Fruit fly (Drosophila melanogaster) whole organism, embryonic: ENCODE measurements around the gene CG33203.

Experiments used
- CG10543 ChIP-seq: fragments of 200-800 bp; sonication (Bioruptor generic); optimal IDR thresholded peaks from 3 replicates; lab custom pipeline; 2017; ENCODE audit warnings: missing biosample characterization, mild to moderate bottlenecking, missing genetic modification characterization, moderate library complexity
- CG10565 ChIP-seq: fragments of 200-800 bp; sonication (Bioruptor generic); optimal IDR thresholded peaks from 3 replicates; lab custom pipeline; 2016; ENCODE audit warnings: missing biosample characterization, mild to moderate bottlenecking, missing genetic modification characterization
- CG12659 ChIP-seq: fragments of 200-800 bp; sonication (Bioruptor generic); optimal IDR thresholded peaks from 3 replicates; lab custom pipeline; 2017; ENCODE audit warnings: mild to moderate bottlenecking, missing biosample characterization, missing genetic modification reagents, missing genetic modification characterization
- CG12769 ChIP-seq: fragments of 200-800 bp; sonication (Bioruptor generic); optimal IDR thresholded peaks from 2 replicates; lab custom pipeline; 2019; ENCODE audit warnings: missing biosample characterization, mild to moderate bottlenecking, missing genetic modification characterization, moderate library complexity
- CG1647 ChIP-seq: fragments of 200-800 bp; sonication (Bioruptor generic); optimal IDR thresholded peaks from 3 replicates; lab custom pipeline; 2016; ENCODE audit warnings: missing biosample characterization, missing genetic modification characterization
- CG16815 ChIP-seq: fragments of 200-800 bp; sonication (Bioruptor generic); optimal IDR thresholded peaks from 3 replicates; lab custom pipeline; 2017; ENCODE audit warnings: missing biosample characterization, mild to moderate bottlenecking, missing genetic modification characterization
- CG3065 ChIP-seq: fragments of 200-800 bp; sonication (Bioruptor generic); optimal IDR thresholded peaks from 2 replicates; lab custom pipeline; 2016; ENCODE audit warnings: missing biosample characterization, missing genetic modification characterization
- CG31441 ChIP-seq: fragments of 200-800 bp; sonication (Bioruptor generic); IDR thresholded peaks from 2 replicates; pipeline ENCODE4 v1.3.6; 2022; ENCODE audit warnings: missing biosample characterization, missing genetic modification characterization
- CG32767 ChIP-seq: fragments of 200-800 bp; sonication (Bioruptor generic); IDR thresholded peaks from 2 replicates; pipeline ENCODE4 v1.3.6; 2022; ENCODE audit warnings: missing biosample characterization, missing genetic modification characterization
- CG3281 ChIP-seq: fragments of 200-800 bp; sonication (Bioruptor generic); optimal IDR thresholded peaks from 3 replicates; lab custom pipeline; 2017; ENCODE audit warnings: missing biosample characterization, mild to moderate bottlenecking, missing genetic modification characterization
- CG34224 ChIP-seq: fragments of 200-800 bp; sonication (Bioruptor generic); IDR thresholded peaks from 3 replicates; pipeline ENCODE4 v1.3.6; 2022; ENCODE audit warnings: missing biosample characterization, missing genetic modification characterization; ENCODE audit not compliant: partially characterized antibody
- CG34376 ChIP-seq: fragments of 200-800 bp; sonication (Bioruptor generic); optimal IDR thresholded peaks from 2 replicates; lab custom pipeline; 2018; ENCODE audit warnings: missing biosample characterization, mild to moderate bottlenecking, missing genetic modification characterization
- CG3847 ChIP-seq: fragments of 200-800 bp; sonication (Bioruptor generic); IDR thresholded peaks from 2 replicates; pipeline ENCODE4 v1.3.6; 2022; ENCODE audit warnings: missing biosample characterization, missing genetic modification characterization
- CG4404 ChIP-seq: fragments of 200-800 bp; sonication (Bioruptor generic); IDR thresholded peaks from 2 replicates; pipeline ENCODE4 v1.3.6; 2022; ENCODE audit warnings: missing biosample characterization, missing genetic modification characterization
- CG4707 ChIP-seq: fragments of 200-800 bp; sonication (Bioruptor generic); optimal IDR thresholded peaks from 2 replicates; lab custom pipeline; 2018; ENCODE audit warnings: missing biosample characterization, mild to moderate bottlenecking, missing genetic modification characterization, moderate library complexity
- CG5180 ChIP-seq: fragments of 200-800 bp; sonication (Bioruptor generic); optimal IDR thresholded peaks from 3 replicates; lab custom pipeline; 2017; ENCODE audit warnings: missing biosample characterization, missing genetic modification characterization, mild to moderate bottlenecking, moderate library complexity, missing genetic modification reagents
- CG9609 ChIP-seq: fragments of 200-800 bp; sonication (Bioruptor generic); optimal IDR thresholded peaks from 3 replicates; lab custom pipeline; 2016; ENCODE audit warnings: missing biosample characterization, missing genetic modification characterization
- CrebB ChIP-seq: fragments of 200-800 bp; sonication (Bioruptor generic); optimal IDR thresholded peaks from 3 replicates; lab custom pipeline; 2018; ENCODE audit warnings: missing biosample characterization, mild to moderate bottlenecking, missing genetic modification characterization
- Dbx ChIP-seq: fragments of 200-800 bp; sonication (Bioruptor generic); IDR thresholded peaks from 3 replicates; pipeline ENCODE4 v1.3.6; 2022; ENCODE audit warnings: missing biosample characterization, missing genetic modification characterization
- Deaf1 ChIP-seq: fragments of 200-800 bp; optimal IDR thresholded peaks from 3 replicates; lab custom pipeline; 2019; ENCODE audit warnings: missing biosample characterization, mild to moderate bottlenecking, missing genetic modification characterization, moderate library complexity
- Fer1 ChIP-seq: fragments of 200-800 bp; sonication (Bioruptor generic); optimal IDR thresholded peaks from 2 replicates; lab custom pipeline; 2017; ENCODE audit warnings: missing biosample characterization, mild to moderate bottlenecking, missing genetic modification characterization
- GATAe ChIP-seq: fragments of 200-800 bp; sonication (Bioruptor generic); conservative IDR thresholded peaks from 2 replicates; pipeline ENCODE4 v1.3.6; 2022; ENCODE audit warnings: missing biosample characterization, missing genetic modification characterization
- HLH3B ChIP-seq: fragments of 200-800 bp; sonication (Bioruptor generic); IDR thresholded peaks from 2 replicates; pipeline ENCODE4 v1.3.6; 2022; ENCODE audit warnings: missing biosample characterization, missing genetic modification characterization
- HmgD ChIP-seq: fragments of 200-800 bp; sonication (Bioruptor generic); optimal IDR thresholded peaks from 3 replicates; lab custom pipeline; 2016; ENCODE audit warnings: missing biosample characterization, missing genetic modification characterization
- Hr78 ChIP-seq, 2 experiments: fragments of 200-800 bp in 1 of 2; fragments of >200 bp in 1 of 2; sonication (Bioruptor generic) in 1 of 2; optimal IDR thresholded peaks; 2 replicates each; lab custom pipeline; 2017 to 2019; ENCODE audit warnings: missing biosample characterization in 2 of 2, missing genetic modification characterization in 2 of 2, mild to moderate bottlenecking in 1 of 2, moderate library complexity in 1 of 2
- MTF-1 ChIP-seq: fragments of 200-800 bp; sonication (Bioruptor generic); optimal IDR thresholded peaks from 2 replicates; lab custom pipeline; 2018; ENCODE audit warnings: missing biosample characterization, mild to moderate bottlenecking, missing genetic modification characterization, borderline replicate concordance
- NK7.1 ChIP-seq: fragments of 200-800 bp; sonication (Bioruptor generic); optimal IDR thresholded peaks from 3 replicates; lab custom pipeline; 2016; ENCODE audit warnings: missing biosample characterization, missing genetic modification characterization
- Pdp1 ChIP-seq, 2 experiments: fragments of 200-800 bp; sonication (Bioruptor generic); optimal IDR thresholded peaks; 3 replicates each; lab custom pipeline; 2016; ENCODE audit warnings: missing biosample characterization in 2 of 2, missing genetic modification characterization in 2 of 2, mild to moderate bottlenecking in 1 of 2, moderate library complexity in 1 of 2
- Rfx ChIP-seq: fragments of 200-800 bp; sonication (Bioruptor generic); IDR thresholded peaks from 2 replicates; pipeline ENCODE4 v1.3.6; 2022; ENCODE audit warnings: missing biosample characterization, missing genetic modification characterization
- Trl ChIP-seq, 3 experiments: fragments of >200 bp in 2 of 3; fragments of 200-800 bp in 1 of 3; sonication (Bioruptor generic) in 1 of 3; optimal IDR thresholded peaks; 2 replicates in 1 of 3; 3 replicates in 2 of 3; lab custom pipeline; 2016 to 2017; ENCODE audit warnings: missing biosample characterization in 1 of 3, missing genetic modification characterization in 1 of 3
- caup ChIP-seq: fragments of 200-800 bp; sonication (Bioruptor generic); optimal IDR thresholded peaks from 3 replicates; lab custom pipeline; 2017; ENCODE audit warnings: missing biosample characterization, mild to moderate bottlenecking, missing genetic modification characterization, moderate library complexity; ENCODE audit not compliant: severe bottlenecking
- cg ChIP-seq: fragments of 200-800 bp; sonication (Bioruptor generic); optimal IDR thresholded peaks from 3 replicates; lab custom pipeline; 2019; ENCODE audit warnings: missing biosample characterization, mild to moderate bottlenecking, missing genetic modification characterization, moderate library complexity
- chinmo ChIP-seq: fragments of 200-800 bp; sonication (Bioruptor generic); IDR thresholded peaks from 4 replicates; pipeline ENCODE4 v1.3.6; 2022; ENCODE audit warnings: missing biosample characterization, missing genetic modification characterization; ENCODE audit not compliant: partially characterized antibody
- crol ChIP-seq: fragments of 200-800 bp; sonication (Bioruptor generic); IDR thresholded peaks from 2 replicates; pipeline ENCODE4 v1.3.6; 2022; ENCODE audit warnings: missing biosample characterization, missing genetic modification characterization
- her ChIP-seq: fragments of 200-800 bp; sonication (Bioruptor generic); optimal IDR thresholded peaks from 2 replicates; lab custom pipeline; 2016; ENCODE audit warnings: missing biosample characterization, missing genetic modification characterization
- inv ChIP-seq: fragments of 200-800 bp; sonication (Bioruptor generic); IDR thresholded peaks from 2 replicates; pipeline ENCODE4 v1.3.6; 2022; ENCODE audit warnings: missing biosample characterization, missing genetic modification characterization; ENCODE audit not compliant: partially characterized antibody
- kay ChIP-seq: fragments of 200-800 bp; sonication (Bioruptor generic); optimal IDR thresholded peaks from 2 replicates; lab custom pipeline; 2016; ENCODE audit warnings: missing biosample characterization, missing genetic modification characterization
- lab ChIP-seq: fragments of 200-800 bp; sonication (Bioruptor generic); optimal IDR thresholded peaks from 3 replicates; lab custom pipeline; 2017; ENCODE audit warnings: missing biosample characterization, missing genetic modification characterization, mild to moderate bottlenecking, moderate library complexity, missing genetic modification reagents
- lmd ChIP-seq: fragments of 200-800 bp; sonication (Bioruptor generic); IDR thresholded peaks from 2 replicates; pipeline ENCODE4 v1.3.6; 2022; ENCODE audit warnings: missing biosample characterization, missing genetic modification characterization
- lov ChIP-seq, 2 experiments: fragments of 200-800 bp in 1 of 2; fragments of >200 bp in 1 of 2; sonication (Bioruptor generic) in 1 of 2; IDR thresholded peaks in 1 of 2; optimal IDR thresholded peaks in 1 of 2; 2 replicates in 1 of 2; 3 replicates in 1 of 2; pipeline versions ENCODE4 v1.3.6 to Lab custom; 2017 to 2022; ENCODE audit warnings: missing biosample characterization in 1 of 2, missing genetic modification characterization in 1 of 2
- mam ChIP-seq: fragments of 200-800 bp; sonication (Bioruptor generic); optimal IDR thresholded peaks from 3 replicates; lab custom pipeline; 2016; ENCODE audit warnings: missing biosample characterization, missing genetic modification characterization
- mirr ChIP-seq: fragments of 200-800 bp; sonication (Bioruptor generic); optimal IDR thresholded peaks from 3 replicates; lab custom pipeline; 2018; ENCODE audit warnings: missing biosample characterization, mild to moderate bottlenecking, missing genetic modification characterization
- ro ChIP-seq: fragments of 200-800 bp; sonication (Bioruptor generic); IDR thresholded peaks from 2 replicates; pipeline ENCODE4 v1.3.6; 2022; ENCODE audit warnings: missing biosample characterization, missing genetic modification characterization
- sens-2 ChIP-seq: fragments of 200-800 bp; sonication (Bioruptor generic); IDR thresholded peaks from 2 replicates; pipeline ENCODE4 v1.3.6; 2022; ENCODE audit warnings: missing biosample characterization, missing genetic modification characterization
- slbo ChIP-seq: fragments of 200-800 bp; sonication (Bioruptor generic); IDR thresholded peaks from 2 replicates; pipeline ENCODE4 v1.3.6; 2022; ENCODE audit warnings: missing biosample characterization, missing genetic modification characterization
- sob ChIP-seq: fragments of 200-800 bp; sonication (Bioruptor generic); IDR thresholded peaks from 2 replicates; pipeline ENCODE4 v1.3.6; 2022; ENCODE audit warnings: missing biosample characterization, missing genetic modification characterization
- wor ChIP-seq: fragments of 200-800 bp; sonication (Bioruptor generic); IDR thresholded peaks from 2 replicates; pipeline ENCODE4 v1.3.6; 2022; ENCODE audit warnings: missing biosample characterization, missing genetic modification characterization
- zfh1 ChIP-seq: fragments of 200-800 bp; sonication (Bioruptor generic); IDR thresholded peaks from 3 replicates; pipeline ENCODE4 v1.3.6; 2022; ENCODE audit warnings: missing biosample characterization, missing genetic modification characterization

Gene CG33203

dm6 chr3R:28831172-28831571, 56.3 kb downstream of the CG33203 start:
- TF ChIP-seq CG31441 (no peak), sens-2 (GFP tag; lab: Robert Waterston, UW) (peak; percentile 40; the same call in 1 of the 2 replicates), CG4404 (GFP tag; lab: Robert Waterston, UW) (no peak), CrebB (tag; lab: Kevin White, UChicago) (no peak), Dbx (0 out of 3 replicates have a peak, but pooled peaks have one; percentile 49), lab (GFP tag; lab: Kevin White, UChicago) (peak; percentile 54), Fer1 (peak; percentile 28), CG3065 (GFP tag; lab: Kevin White, UChicago) (no peak), HmgD (peak; percentile 21), CG10543 (GFP tag; lab: Kevin White, UChicago) (peak; percentile 75), ro (GFP tag; lab: Robert Waterston, UW) (no peak), CG9609 (GFP tag; lab: Kevin White, UChicago) (no peak), Trl (optimal IDR thresholded peaks at IDR 0.05; lab: Kevin White, UChicago) (peak in 1 of 2 experiments; percentile 67), Trl (GFP tag; optimal IDR thresholded peaks at IDR 0.05; lab: Kevin White, UChicago) (no peak), chinmo (GFP tag; lab: Robert Waterston, UW) (0 out of 4 replicates have a peak, but pooled peaks have one; percentile 53), Rfx (GFP tag; lab: Robert Waterston, UW) (peak; percentile 63), sob (GFP tag; lab: Robert Waterston, UW) (peak; percentile 47; the same call in 1 of the 2 replicates), GATAe (GFP tag; lab: Robert Waterston, UW) (peak; percentile 74), wor (no peak), HLH3B (GFP tag; lab: Robert Waterston, UW) (0 out of 2 replicates have a peak, but pooled peaks have one; percentile 18), CG5180 (GFP tag; lab: Kevin White, UChicago) (no peak), Pdp1 (GFP tag; optimal IDR thresholded peaks at IDR 0.05; lab: Kevin White, UChicago) (peak in 1 of 2 experiments; percentile 46), CG12769 (tag; lab: Kevin White, UChicago) (peak; percentile 26), MTF-1 (no peak), CG12659 (no peak), crol (GFP tag; lab: Robert Waterston, UW) (peak; percentile 11; the same call in 1 of the 2 replicates), CG3281 (GFP tag; lab: Kevin White, UChicago) (no peak), Hr78 (GFP tag; optimal IDR thresholded peaks at IDR 0.05; lab: Kevin White, UChicago) (no peak), lov (optimal IDR thresholded peaks at IDR 0.05; lab: Kevin White, UChicago) (no peak), lov (GFP tag; IDR thresholded peaks at IDR 0.05; lab: Robert Waterston, UW) (0 out of 3 replicates have a peak, but pooled peaks have one; percentile 16), kay (GFP tag; lab: Kevin White, UChicago) (peak; percentile 71), CG32767 (GFP tag; lab: Robert Waterston, UW) (peak; percentile 62; the same call in 1 of the 2 replicates), CG34224 (GFP tag; lab: Robert Waterston, UW) (no peak), slbo (GFP tag; lab: Robert Waterston, UW) (peak; percentile 63), CG34376 (peak; percentile 85), NK7.1 (GFP tag; lab: Kevin White, UChicago) (no peak), CG1647 (peak; percentile 50), lmd (0 out of 2 replicates have a peak, but pooled peaks have one; percentile 8), CG10565 (no peak), mam (GFP tag; lab: Kevin White, UChicago) (peak; percentile 4), mirr (peak; percentile 86), CG4707 (GFP tag; lab: Kevin White, UChicago) (peak; percentile 42), CG3847 (GFP tag; lab: Robert Waterston, UW) (0 out of 2 replicates have a peak, but pooled peaks have one; percentile 4), CG16815 (GFP tag; lab: Kevin White, UChicago) (no peak), caup (peak; percentile 18), inv (GFP tag; lab: Robert Waterston, UW) (0 out of 2 replicates have a peak, but pooled peaks have one; percentile 15), zfh1 (peak; percentile 43; the same call in 1 of the 3 replicates), her (no peak), cg (GFP tag; lab: Kevin White, UChicago) (peak; percentile 19), Deaf1 (tag; lab: Kevin White, UChicago) (peak; percentile 49)
